Worm (Caenorhabditis elegans) whole organism, L4/young adult: ENCODE results near the gene pnn-1.

Source experiments
- W03F9.2 ChIP-seq: fragments of 150-350 bp; optimal IDR thresholded peaks from 2 replicates; lab custom pipeline; 2014; ENCODE audit warnings: missing biosample characterization, missing genetic modification characterization
- him-1 ChIP-seq: sonication (generic microtip); optimal IDR thresholded peaks from 2 replicates; lab custom pipeline; 2016; ENCODE audit warnings: missing genotype, missing genetic modification reagents, missing genetic modification characterization, missing compliant biosample characterization

- no peak for TF ChIP-seq him-1 (tag; lab: Kevin White, UChicago)
- no peak for TF ChIP-seq W03F9.2
Measured at ce11 chrV:12988256-12988655, 17.3 kb downstream of the pnn-1 start, which contains the start of gene F15B9.8.
